Fruit fly (Drosophila melanogaster): Measurements from ENCODE around the gene Etfb.

DNA sequence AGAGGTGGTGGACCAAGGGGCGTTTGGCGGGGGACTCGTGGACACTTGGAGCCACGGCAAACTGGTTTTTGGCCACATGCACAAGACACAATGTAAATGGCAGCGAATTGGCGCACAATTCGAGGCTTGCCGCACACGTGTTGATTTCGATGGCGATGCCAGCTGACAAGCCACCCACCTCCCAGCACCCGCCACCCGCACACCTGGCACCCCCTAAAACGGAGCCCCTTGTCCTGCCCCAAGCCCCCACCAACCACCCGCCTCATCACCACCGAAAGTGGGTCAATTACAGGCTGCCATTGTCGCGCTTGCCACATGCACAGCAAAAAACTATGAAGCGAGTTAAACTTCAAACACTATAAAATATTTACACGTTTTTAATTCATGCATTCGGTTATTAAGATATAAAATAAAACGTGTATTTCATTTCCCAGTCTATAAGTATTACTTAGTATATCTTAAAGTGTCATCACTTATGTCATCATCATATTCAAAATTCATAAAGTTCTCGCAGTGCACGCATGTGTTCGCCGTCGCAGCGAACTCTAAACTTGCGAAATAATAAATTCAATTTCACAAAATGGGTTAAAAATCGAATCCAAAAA lies 44.5 kb downstream of the Etfb start:
- peak; percentile 34 for TF ChIP-seq fru (GFP tag; optimal IDR thresholded peaks at IDR 0.05)
- peak; percentile 22 for TF ChIP-seq rgr (GFP tag; optimal IDR thresholded peaks at IDR 0.05)
- TF ChIP-seq h (GFP tag; optimal IDR thresholded peaks at IDR 0.05), result no peak
- TF ChIP-seq usp (GFP tag; optimal IDR thresholded peaks at IDR 0.05), result no peak
- no peak for TF ChIP-seq Abd-B (GFP tag; optimal IDR thresholded peaks at IDR 0.05)
- no peak for TF ChIP-seq Hnf4 (GFP tag; optimal IDR thresholded peaks at IDR 0.05)
- TF ChIP-seq ey (GFP tag; optimal IDR thresholded peaks at IDR 0.05), result no peak
- TF ChIP-seq Mio (GFP tag; optimal IDR thresholded peaks at IDR 0.05), result no peak
- TF ChIP-seq OdsH (GFP tag; optimal IDR thresholded peaks at IDR 0.05), result no peak

Measured in whole organism, wandering third instar larva.